Worm (Caenorhabditis elegans) whole organism, L4 larva: ENCODE data around the gene H34I24.2.
A peak's percentile ranks its signal among the peaks of the same experiment; 100 is the strongest.

Experiments used
- D1046.2 ChIP-seq: fragments of 200-800 bp; sonication (Bioruptor generic); IDR thresholded peaks from 2 replicates; pipeline ENCODE4 v1.3.6; 2022; ENCODE audit warnings: missing genetic modification characterization, missing compliant biosample characterization
- F10B5.3 ChIP-seq: sonication (generic microtip); optimal IDR thresholded peaks from 2 replicates; lab custom pipeline; 2016; ENCODE audit warnings: mild to moderate bottlenecking, missing genetic modification characterization, missing compliant biosample characterization
- T20F7.1 ChIP-seq: fragments of 200-800 bp; sonication (Bioruptor generic); optimal IDR thresholded peaks from 2 replicates; lab custom pipeline; 2018; ENCODE audit warnings: mild to moderate bottlenecking, missing genetic modification characterization, missing compliant biosample characterization
- Y75B8A.6 ChIP-seq: fragments of 200-800 bp; sonication (Bioruptor generic); IDR thresholded peaks from 2 replicates; pipeline ENCODE4 v1.3.6; 2022; ENCODE audit warnings: missing genetic modification reagents, missing genetic modification characterization, missing compliant biosample characterization
- ZK337.2 ChIP-seq: fragments of 200-800 bp; sonication (Bioruptor generic); IDR thresholded peaks from 2 replicates; pipeline ENCODE4 v1.3.6; 2022; ENCODE audit warnings: missing genetic modification reagents, missing genetic modification characterization, missing compliant biosample characterization
- aly-2 ChIP-seq: sonication (generic microtip); optimal IDR thresholded peaks from 2 replicates; lab custom pipeline; 2018; ENCODE audit warnings: missing biosample characterization, missing genetic modification characterization
- ceh-28 ChIP-seq: fragments of 150-350 bp; optimal IDR thresholded peaks from 2 replicates; lab custom pipeline; 2014; ENCODE audit warnings: missing biosample characterization, missing genetic modification reagents, missing genetic modification characterization
- ceh-32 ChIP-seq: sonication (generic microtip); optimal IDR thresholded peaks from 2 replicates; lab custom pipeline; 2016; ENCODE audit warnings: mild to moderate bottlenecking, missing genetic modification characterization, missing compliant biosample characterization; ENCODE audit not compliant: poor library complexity
- ceh-44 ChIP-seq: fragments of 200-800 bp; sonication (Bioruptor generic); IDR thresholded peaks from 2 replicates; pipeline ENCODE4 v1.3.6; 2022; ENCODE audit warnings: missing genetic modification reagents, missing genetic modification characterization, missing compliant biosample characterization
- ceh-82 ChIP-seq: sonication (generic microtip); optimal IDR thresholded peaks from 2 replicates; lab custom pipeline; 2017; ENCODE audit warnings: missing biosample characterization, missing genetic modification characterization
- cey-2 ChIP-seq: sonication (generic microtip); optimal IDR thresholded peaks from 3 replicates; lab custom pipeline; 2017; ENCODE audit warnings: missing genetic modification characterization, mild to moderate bottlenecking, missing compliant biosample characterization, antibody characterized with exemption, borderline replicate concordance; ENCODE audit not compliant: insufficient read depth
- ctbp-1 ChIP-seq: fragments of 200-800 bp; sonication (Bioruptor generic); IDR thresholded peaks from 2 replicates; pipeline ENCODE4 v1.3.6; 2022; ENCODE audit warnings: missing genetic modification reagents, missing genetic modification characterization, missing compliant biosample characterization
- daf-16 ChIP-seq, 3 experiments: sonication (generic microtip); optimal IDR thresholded peaks; 2 replicates each; lab custom pipeline; 2016 to 2017; ENCODE audit warnings: missing genetic modification characterization in 3 of 3, missing genetic modification reagents in 3 of 3, mild to moderate bottlenecking in 2 of 3, missing compliant biosample characterization in 2 of 3, missing biosample characterization in 1 of 3, moderate library complexity in 1 of 3
- daf-8 ChIP-seq: fragments of 200-800 bp; sonication (Bioruptor generic); IDR thresholded peaks from 2 replicates; pipeline ENCODE4 v1.3.6; 2022; ENCODE audit warnings: missing genetic modification characterization, missing compliant biosample characterization
- dmd-9 ChIP-seq: fragments of 200-800 bp; sonication (Bioruptor generic); IDR thresholded peaks from 2 replicates; pipeline ENCODE4 v1.3.6; 2022; ENCODE audit warnings: missing genetic modification reagents, missing genetic modification characterization, missing compliant biosample characterization
- duxl-1 ChIP-seq: sonication (generic microtip); optimal IDR thresholded peaks from 2 replicates; lab custom pipeline; 2016; ENCODE audit warnings: mild to moderate bottlenecking, missing genetic modification characterization, moderate library complexity, missing compliant biosample characterization; ENCODE audit not compliant: poor library complexity
- egl-27 ChIP-seq: sonication (generic microtip); optimal IDR thresholded peaks from 3 replicates; lab custom pipeline; 2017; ENCODE audit warnings: missing biosample characterization, missing genetic modification reagents, missing genetic modification characterization
- egl-43 ChIP-seq: fragments of 200-800 bp; sonication (Bioruptor generic); IDR thresholded peaks from 2 replicates; pipeline ENCODE4 v1.3.6; 2022; ENCODE audit warnings: missing genetic modification reagents, missing genetic modification characterization, missing compliant biosample characterization
- fkh-10 ChIP-seq: fragments of 150-350 bp; optimal IDR thresholded peaks from 2 replicates; lab custom pipeline; 2014; ENCODE audit warnings: missing biosample characterization, missing genetic modification reagents, missing genetic modification characterization
- fos-1 ChIP-seq: fragments of 150-350 bp; optimal IDR thresholded peaks from 2 replicates; lab custom pipeline; 2014; ENCODE audit warnings: missing biosample characterization, missing genetic modification characterization
- gei-8 ChIP-seq: fragments of 200-800 bp; sonication (Bioruptor generic); optimal IDR thresholded peaks from 2 replicates; lab custom pipeline; 2018; ENCODE audit warnings: mild to moderate bottlenecking, missing genetic modification characterization, missing compliant biosample characterization
- hmg-1.1 ChIP-seq: fragments of 200-800 bp; sonication (Bioruptor generic); IDR thresholded peaks from 2 replicates; pipeline ENCODE4 v1.3.6; 2022; ENCODE audit warnings: missing genetic modification reagents, missing genetic modification characterization, missing compliant biosample characterization
- lin-1 ChIP-seq: fragments of 200-800 bp; sonication (Bioruptor generic); IDR thresholded peaks from 2 replicates; pipeline ENCODE4 v1.3.6; 2022; ENCODE audit warnings: missing genetic modification reagents, missing genetic modification characterization, missing compliant biosample characterization
- lin-13 ChIP-seq: fragments of 150-350 bp; optimal IDR thresholded peaks from 2 replicates; lab custom pipeline; 2014; ENCODE audit warnings: missing biosample characterization, missing genetic modification reagents, missing genetic modification characterization
- lin-29 ChIP-seq: fragments of 200-800 bp; sonication (Bioruptor generic); IDR thresholded peaks from 2 replicates; pipeline ENCODE4 v1.3.6; 2022; ENCODE audit warnings: missing genetic modification reagents, missing genetic modification characterization, missing compliant biosample characterization
- lin-39 ChIP-seq: fragments of 150-350 bp; optimal IDR thresholded peaks from 2 replicates; lab custom pipeline; 2014; ENCODE audit warnings: missing biosample characterization, missing genetic modification reagents, missing genetic modification characterization
- madf-5 ChIP-seq, 2 experiments: fragments of 200-800 bp; sonication (Bioruptor generic); IDR thresholded peaks; 2 replicates each; pipeline ENCODE4 v1.3.6; 2022; ENCODE audit warnings: missing compliant biosample characterization in 2 of 2, missing genetic modification characterization in 2 of 2
- madf-9 ChIP-seq: fragments of 200-800 bp; sonication (Bioruptor generic); conservative IDR thresholded peaks from 2 replicates; pipeline ENCODE4 v1.3.6; 2022; ENCODE audit warnings: missing genetic modification reagents, missing genetic modification characterization, missing compliant biosample characterization
- mdl-1 ChIP-seq, 2 experiments: fragments of 150-350 bp in 1 of 2; sonication (generic microtip) in 1 of 2; optimal IDR thresholded peaks; 2 replicates each; lab custom pipeline; 2014 to 2017; ENCODE audit warnings: missing biosample characterization in 2 of 2, missing genetic modification characterization in 2 of 2
- nhr-10 ChIP-seq: fragments of 150-350 bp; optimal IDR thresholded peaks from 2 replicates; lab custom pipeline; 2014; ENCODE audit warnings: missing biosample characterization, missing genetic modification characterization
- nhr-237 ChIP-seq: sonication (generic microtip); optimal IDR thresholded peaks from 2 replicates; lab custom pipeline; 2017; ENCODE audit warnings: missing biosample characterization, missing genetic modification characterization
- nhr-25 ChIP-seq: sonication (generic microtip); optimal IDR thresholded peaks from 2 replicates; lab custom pipeline; 2017; ENCODE audit warnings: missing genetic modification characterization, mild to moderate bottlenecking, missing compliant biosample characterization, antibody characterized with exemption, moderate library complexity, borderline replicate concordance; ENCODE audit not compliant: insufficient read depth
- nhr-28 ChIP-seq: fragments of 150-350 bp; optimal IDR thresholded peaks from 2 replicates; lab custom pipeline; 2014; ENCODE audit warnings: missing biosample characterization, missing genetic modification characterization
- nhr-42 ChIP-seq: fragments of 200-800 bp; sonication (Bioruptor generic); IDR thresholded peaks from 2 replicates; pipeline ENCODE4 v1.3.6; 2022; ENCODE audit warnings: missing genetic modification characterization, missing compliant biosample characterization
- nhr-48 ChIP-seq: sonication (generic microtip); optimal IDR thresholded peaks from 2 replicates; lab custom pipeline; 2016; ENCODE audit warnings: mild to moderate bottlenecking, missing genetic modification characterization, missing compliant biosample characterization
- pha-4 ChIP-seq, 2 experiments: fragments of 150-350 bp in 1 of 2; fragments of 200-800 bp in 1 of 2; sonication (Bioruptor generic) in 1 of 2; IDR thresholded peaks in 1 of 2; optimal IDR thresholded peaks in 1 of 2; 2 replicates each; pipeline versions ENCODE4 v1.3.6 to Lab custom; 2014 to 2022; ENCODE audit warnings: missing genetic modification characterization in 2 of 2, missing genetic modification reagents in 2 of 2, missing biosample characterization in 1 of 2, missing compliant biosample characterization in 1 of 2
- php-3 ChIP-seq: fragments of 200-800 bp; sonication (Bioruptor generic); IDR thresholded peaks from 2 replicates; pipeline ENCODE4 v1.3.6; 2022; ENCODE audit warnings: missing genetic modification reagents, missing genetic modification characterization, missing compliant biosample characterization
- pqm-1 ChIP-seq: sonication (generic microtip); optimal IDR thresholded peaks from 2 replicates; lab custom pipeline; 2017; ENCODE audit warnings: missing biosample characterization, missing genetic modification characterization
- rbr-2 ChIP-seq: sonication (generic microtip); optimal IDR thresholded peaks from 2 replicates; lab custom pipeline; 2016; ENCODE audit warnings: missing genotype, missing genetic modification characterization, missing compliant biosample characterization
- set-16 ChIP-seq: fragments of 200-800 bp; sonication (Bioruptor generic); IDR thresholded peaks from 2 replicates; pipeline ENCODE4 v1.3.6; 2022; ENCODE audit warnings: missing genetic modification reagents, missing genetic modification characterization, missing compliant biosample characterization
- spr-3 ChIP-seq: fragments of 200-800 bp; sonication (Bioruptor generic); optimal IDR thresholded peaks from 2 replicates; lab custom pipeline; 2018; ENCODE audit warnings: mild to moderate bottlenecking, missing genetic modification characterization, missing compliant biosample characterization
- zfp-2 ChIP-seq: sonication (generic microtip); optimal IDR thresholded peaks from 2 replicates; lab custom pipeline; 2016; ENCODE audit warnings: mild to moderate bottlenecking, missing genetic modification characterization, missing compliant biosample characterization
- zfp-3 ChIP-seq: fragments of 200-800 bp; sonication (Bioruptor generic); conservative IDR thresholded peaks from 2 replicates; pipeline ENCODE4 v1.3.6; 2022; ENCODE audit warnings: missing genetic modification reagents, missing genetic modification characterization, missing compliant biosample characterization
- zip-2 ChIP-seq: fragments of 150-350 bp; optimal IDR thresholded peaks from 2 replicates; lab custom pipeline; 2014; ENCODE audit warnings: missing biosample characterization, missing genetic modification characterization

H34I24.2 gene

DNA sequence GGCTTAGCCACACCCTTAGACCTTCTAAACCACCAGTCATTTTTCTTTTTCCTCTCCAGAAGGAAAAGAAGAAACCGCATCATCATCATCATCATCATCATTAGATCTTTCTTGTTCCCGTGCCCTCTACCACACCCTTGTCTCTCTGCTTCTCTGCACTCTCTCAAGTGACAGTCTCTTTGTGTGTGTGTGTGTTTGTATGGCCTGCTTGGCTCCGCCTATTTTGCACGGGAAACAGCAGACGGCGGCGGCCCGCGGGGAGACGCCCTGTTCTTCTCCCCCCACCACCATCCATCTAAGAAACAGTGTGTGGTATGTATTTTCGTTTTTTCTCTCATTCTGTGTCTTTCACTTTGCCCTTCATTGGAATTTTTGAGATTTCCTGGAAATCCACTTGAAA, 30.0 kb downstream of the H34I24.2 start (continued):
- TF ChIP-seq ctbp-1 (GFP tag; lab: Robert Waterston, UW) (no peak), mdl-1 (tag; optimal IDR thresholded peaks at IDR 0.05; lab: Kevin White, UChicago) (peak; percentile 33 to 94), fos-1 (tag; lab: Kevin White, UChicago) (no peak), ceh-82 (tag; lab: Kevin White, UChicago) (no peak), F10B5.3 (no peak)

DNA sequence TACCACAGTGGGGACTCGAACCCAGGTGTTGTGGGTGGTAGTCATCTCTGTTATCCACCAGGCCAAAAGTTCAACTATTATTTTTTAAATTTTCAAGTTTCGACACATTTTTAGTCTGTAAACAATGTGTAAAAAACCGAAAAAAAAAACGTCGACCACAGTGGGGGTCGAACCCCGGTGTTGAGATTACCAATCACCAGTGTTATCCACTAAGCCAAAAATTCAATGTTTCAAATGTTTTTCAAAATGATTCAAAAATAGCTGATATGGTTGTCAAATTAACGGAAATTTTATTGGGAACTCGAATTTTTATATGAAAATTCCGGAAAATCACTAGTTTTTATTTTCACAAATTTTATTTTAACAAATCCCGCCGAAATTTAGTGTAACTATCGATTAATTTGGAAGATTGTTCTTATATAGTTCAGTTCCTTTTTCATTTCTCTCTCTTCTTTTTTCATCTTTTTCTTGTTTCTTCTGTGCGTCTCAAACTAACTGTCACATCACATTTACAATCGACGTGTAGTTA, 31.3 kb downstream of the H34I24.2 start:
- no peak for TF ChIP-seq madf-9 (GFP tag; lab: Robert Waterston, UW)
- TF ChIP-seq nhr-237 (tag; lab: Kevin White, UChicago): no peak
- TF ChIP-seq Y75B8A.6 (GFP tag; lab: Robert Waterston, UW): no peak
- no peak for TF ChIP-seq mdl-1 (tag; optimal IDR thresholded peaks at IDR 0.05; lab: Kevin White, UChicago)
- no peak for TF ChIP-seq pha-4 (GFP tag; IDR thresholded peaks at IDR 0.05; lab: Robert Waterston, UW)
- TF ChIP-seq pha-4 (tag; optimal IDR thresholded peaks at IDR 0.05; lab: Kevin White, UChicago): no peak
- no peak for TF ChIP-seq spr-3 (GFP tag; lab: Kevin White, UChicago)
- no peak for TF ChIP-seq aly-2 (tag; lab: Kevin White, UChicago)

DNA sequence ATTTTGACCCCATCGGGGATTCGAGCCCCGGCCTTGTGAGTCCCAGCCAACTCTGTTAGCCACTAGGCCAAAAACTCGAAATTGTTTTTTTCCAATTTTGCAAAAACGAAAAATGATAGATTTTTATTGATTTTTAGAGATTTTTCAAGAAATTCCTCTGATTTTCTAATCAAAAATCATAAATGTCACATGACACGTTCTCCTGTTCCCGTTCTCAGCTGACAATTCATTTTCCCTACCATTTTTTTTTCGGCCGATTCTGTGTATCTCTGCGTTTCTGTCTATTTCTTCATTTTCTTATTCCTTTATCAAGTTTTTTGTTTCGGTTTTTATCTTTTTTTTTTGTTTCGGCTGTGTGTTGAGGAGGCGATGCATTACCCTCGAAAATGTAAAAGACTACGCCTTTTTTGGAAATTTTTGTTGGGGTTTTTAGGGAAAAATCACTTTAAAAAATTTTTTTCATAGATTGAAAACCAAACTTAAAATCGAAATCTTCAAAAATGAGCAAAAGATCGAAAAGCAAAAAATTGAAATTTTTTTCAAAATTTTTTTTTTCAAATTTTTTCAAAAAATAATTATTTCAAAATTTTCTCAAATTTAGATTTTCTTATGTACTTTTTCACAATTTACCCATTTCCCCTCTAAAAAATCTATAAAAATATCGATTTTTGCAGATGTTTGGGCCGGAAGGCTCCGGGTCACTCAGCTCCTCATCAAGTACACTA, 32.5 kb downstream of the H34I24.2 start, which contains the start of gene klf-1:
Gene klf-1, plus strand, starts transcription at position 675 of the 725 bp plus-strand sequence.
- no peak for TF ChIP-seq nhr-42 (GFP tag; lab: Robert Waterston, UW)
- peak; percentile 60 for TF ChIP-seq pqm-1 (tag; lab: Kevin White, UChicago)
- no peak for TF ChIP-seq ctbp-1 (GFP tag; lab: Robert Waterston, UW)
- no peak for TF ChIP-seq gei-8 (GFP tag; lab: Kevin White, UChicago)
- TF ChIP-seq dmd-9 (GFP tag; lab: Robert Waterston, UW): no peak
- TF ChIP-seq lin-29 (GFP tag; lab: Robert Waterston, UW): no peak
- peak; percentile 87 for TF ChIP-seq nhr-28
- no peak for TF ChIP-seq ZK337.2 (GFP tag; lab: Robert Waterston, UW)
- peak; percentile 35 for TF ChIP-seq nhr-10 (tag; lab: Kevin White, UChicago)
- TF ChIP-seq zip-2 (tag; lab: Kevin White, UChicago): no peak
- TF ChIP-seq egl-27 (tag; lab: Kevin White, UChicago): no peak
- no peak for TF ChIP-seq zfp-3
- no peak for TF ChIP-seq ceh-28
- TF ChIP-seq nhr-48: peak; percentile 51
- no peak for TF ChIP-seq php-3 (GFP tag; lab: Robert Waterston, UW)
- TF ChIP-seq spr-3 (GFP tag; lab: Kevin White, UChicago): no peak
- TF ChIP-seq hmg-1.1 (GFP tag; lab: Robert Waterston, UW): no peak
- peak; percentile 24 for TF ChIP-seq lin-13
- peak; percentile 42 for TF ChIP-seq T20F7.1 (GFP tag; lab: Kevin White, UChicago)
- no peak for TF ChIP-seq egl-43
- no peak for TF ChIP-seq lin-39
- no peak for TF ChIP-seq daf-8 (GFP tag; lab: Robert Waterston, UW)
- no peak for TF ChIP-seq ceh-44
- TF ChIP-seq daf-16 (GFP tag; optimal IDR thresholded peaks at IDR 0.05; lab: Kevin White, UChicago): no peak
- peak; percentile 52 for TF ChIP-seq daf-16 (tag; optimal IDR thresholded peaks at IDR 0.05; lab: Kevin White, UChicago)
- no peak for TF ChIP-seq madf-5 (GFP tag; IDR thresholded peaks at IDR 0.05; lab: Robert Waterston, UW)
- no peak for TF ChIP-seq fkh-10 (GFP tag; lab: Kevin White, UChicago)
- TF ChIP-seq set-16 (GFP tag; lab: Robert Waterston, UW): no peak
- no peak for TF ChIP-seq zfp-2 (tag; lab: Kevin White, UChicago)
- TF ChIP-seq nhr-237 (tag; lab: Kevin White, UChicago): no peak
- TF ChIP-seq duxl-1 (tag; lab: Kevin White, UChicago): no peak
- peak; percentile 12 for TF ChIP-seq cey-2 (tag; lab: Kevin White, UChicago)
- 0 out of 2 replicates have a peak, but pooled peaks have one; percentile 16 for TF ChIP-seq lin-1
- TF ChIP-seq nhr-25 (tag; lab: Kevin White, UChicago): no peak
- TF ChIP-seq ceh-32: no peak
- no peak for TF ChIP-seq D1046.2 (GFP tag; lab: Robert Waterston, UW)
- TF ChIP-seq rbr-2 (tag; lab: Kevin White, UChicago): no peak
